Fruit fly (Drosophila melanogaster): ENCODE measurements around the gene CG8128.
A peak's percentile ranks its signal among the peaks of the same experiment; 100 is the strongest.

Gene CG8128

DNA sequence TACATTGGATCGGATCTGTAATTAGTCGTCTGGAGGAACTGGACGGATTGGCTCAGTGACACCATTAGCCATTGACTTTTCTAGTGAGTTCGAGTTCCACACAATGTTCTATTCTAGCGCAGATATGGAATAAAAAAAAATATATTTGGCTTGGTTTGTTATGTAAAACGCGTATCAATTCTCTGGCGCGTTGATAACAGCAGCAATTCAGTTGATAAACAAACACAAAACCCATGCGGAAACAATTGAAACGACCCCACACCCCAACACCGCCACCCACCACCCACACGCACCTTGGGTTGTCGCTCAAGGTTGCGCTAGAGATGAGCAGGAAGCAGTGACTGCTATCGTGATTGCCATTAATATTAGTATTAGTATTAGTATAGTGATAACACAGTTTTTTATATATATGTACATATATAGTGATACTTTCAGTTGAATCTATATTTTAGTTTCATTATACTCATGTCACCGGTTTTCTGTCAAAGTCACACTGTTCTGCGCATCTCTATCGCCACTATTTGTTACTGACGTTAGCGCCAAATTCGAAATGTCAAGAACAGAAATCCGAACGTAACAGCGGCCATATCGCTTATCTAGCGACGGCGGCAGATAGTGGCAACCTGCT, 401 bp downstream of the CG8128 start (continued):
- TF ChIP-seq achi (GFP tag; optimal IDR thresholded peaks at IDR 0.05) = peak; percentile 92
- peak; percentile 67 for TF ChIP-seq fd59A (GFP tag; optimal IDR thresholded peaks at IDR 0.05)
- TF ChIP-seq Eip93F (GFP tag; optimal IDR thresholded peaks at IDR 0.05) = peak; percentile 71
- peak; percentile 88 for TF ChIP-seq CG3919 (GFP tag; optimal IDR thresholded peaks at IDR 0.05)
- TF ChIP-seq pdm3 (GFP tag; optimal IDR thresholded peaks at IDR 0.05) = peak; percentile 79
- TF ChIP-seq CG11762 (GFP tag; optimal IDR thresholded peaks at IDR 0.05; ENCODE audit: insufficient read depth) = peak; percentile 84
- TF ChIP-seq CG6276 (GFP tag; optimal IDR thresholded peaks at IDR 0.05) = peak; percentile 81
- TF ChIP-seq CG15336 (GFP tag; IDR thresholded peaks at IDR 0.05) = peak; percentile 83
- peak; percentile 76 for TF ChIP-seq dac (GFP tag; optimal IDR thresholded peaks at IDR 0.05)
- peak; percentile 86 for TF ChIP-seq CG32006 (GFP tag; optimal IDR thresholded peaks at IDR 0.05)
- peak; percentile 74 for TF ChIP-seq lz (GFP tag; optimal IDR thresholded peaks at IDR 0.05)
- TF ChIP-seq spab (GFP tag; optimal IDR thresholded peaks at IDR 0.05) = peak; percentile 78
- peak; percentile 87 for TF ChIP-seq dsx (GFP tag; optimal IDR thresholded peaks at IDR 0.05; ENCODE audit: poor library complexity, severe bottlenecking)
- peak; percentile 69 for TF ChIP-seq Sox102F (GFP tag; optimal IDR thresholded peaks at IDR 0.05)
- peak; percentile 61 for TF ChIP-seq CG31627 (GFP tag; optimal IDR thresholded peaks at IDR 0.05)
- TF ChIP-seq CG8119 (GFP tag; IDR thresholded peaks at IDR 0.05) = peak; percentile 74
- peak; percentile 67 for TF ChIP-seq Hr4 (GFP tag; optimal IDR thresholded peaks at IDR 0.05)
- peak; percentile 73 for TF ChIP-seq Sox15 (GFP tag; optimal IDR thresholded peaks at IDR 0.05)
- TF ChIP-seq esn (GFP tag; optimal IDR thresholded peaks at IDR 0.05) = peak; percentile 82
- TF ChIP-seq CG8319 (GFP tag; optimal IDR thresholded peaks at IDR 0.05) = peak; percentile 65

dm6 chrX:15701047-15701446, 3.8 kb downstream of the CG8128 start, which contains the start of gene CG9240:
TSS of gene CG9240 (minus strand) at chrX:15701259.
- TF ChIP-seq svp (GFP tag) = peak; percentile 67
- no peak for TF ChIP-seq CG3032 (tag; optimal IDR thresholded peaks at IDR 0.05)

DNA sequence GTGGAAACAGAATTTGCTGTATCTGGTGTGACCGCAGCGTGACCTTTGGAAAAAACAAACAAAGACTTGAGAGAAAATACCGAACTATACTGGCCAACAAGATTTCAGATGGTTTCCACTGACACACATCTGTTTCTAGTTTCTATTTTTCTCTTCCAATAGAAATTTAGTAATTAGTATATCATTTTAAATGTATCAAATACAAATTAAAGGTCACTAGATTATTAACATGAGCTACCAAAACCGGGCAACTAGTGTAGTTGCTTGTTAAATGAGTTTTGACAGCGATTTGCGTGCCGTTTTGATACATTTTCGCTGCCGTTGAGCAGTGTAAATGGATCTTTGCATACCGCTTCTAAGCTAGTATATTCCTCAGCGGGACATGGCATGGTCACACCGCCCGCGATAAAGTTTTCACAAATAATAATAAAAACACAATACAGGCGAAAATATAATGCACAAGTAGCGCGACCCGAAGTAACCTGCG, 6.5 kb downstream of the CG8128 start, which contains the start of the genes Pis and Hap40:
Gene Pis (minus strand): TSS at position 51 of the 487 bp plus-strand sequence.
Gene Hap40 (plus strand): TSS at position 406 of the 487 bp plus-strand sequence.
- peak; percentile 77 for TF ChIP-seq Hr39 (GFP tag; optimal IDR thresholded peaks at IDR 0.05)
- peak; percentile 37 for TF ChIP-seq Lpt (GFP tag; optimal IDR thresholded peaks at IDR 0.05)
- TF ChIP-seq CG3919 (GFP tag; optimal IDR thresholded peaks at IDR 0.05) = peak; percentile 51
- peak; percentile 67 for TF ChIP-seq esn (GFP tag; optimal IDR thresholded peaks at IDR 0.05)
- peak; percentile 61 for TF ChIP-seq topi (GFP tag; optimal IDR thresholded peaks at IDR 0.05)
- TF ChIP-seq CG8632 (GFP tag; optimal IDR thresholded peaks at IDR 0.05) = no peak
- TF ChIP-seq Hr4 (GFP tag; optimal IDR thresholded peaks at IDR 0.05) = peak; percentile 67
- peak; percentile 12; the same call in 1 of the 2 replicates for TF ChIP-seq CG11294 (GFP tag; IDR thresholded peaks at IDR 0.05)
- no peak for TF ChIP-seq Sox102F (GFP tag; optimal IDR thresholded peaks at IDR 0.05)
- TF ChIP-seq fd85E (GFP tag; optimal IDR thresholded peaks at IDR 0.05) = no peak
- TF ChIP-seq CG32006 (GFP tag; optimal IDR thresholded peaks at IDR 0.05) = peak; percentile 79
- TF ChIP-seq CG15336 (GFP tag; IDR thresholded peaks at IDR 0.05) = 0 out of 2 replicates have a peak, but pooled peaks have one; percentile 17
- TF ChIP-seq Smox (GFP tag; optimal IDR thresholded peaks at IDR 0.05) = peak; percentile 70
- peak; percentile 39 for TF ChIP-seq CG6792 (GFP tag; optimal IDR thresholded peaks at IDR 0.05)
- no peak for TF ChIP-seq Hr38 (GFP tag; optimal IDR thresholded peaks at IDR 0.05)
- no peak for TF ChIP-seq CG6276 (GFP tag; optimal IDR thresholded peaks at IDR 0.05)
- TF ChIP-seq CG11902 (GFP tag; optimal IDR thresholded peaks at IDR 0.05) = peak; percentile 63
- TF ChIP-seq achi (GFP tag; optimal IDR thresholded peaks at IDR 0.05) = no peak
- peak; percentile 47 for TF ChIP-seq CG6808 (GFP tag; optimal IDR thresholded peaks at IDR 0.05)
- TF ChIP-seq CG9139 (GFP tag; optimal IDR thresholded peaks at IDR 0.05) = no peak
- no peak for TF ChIP-seq Blimp-1 (GFP tag; optimal IDR thresholded peaks at IDR 0.05)
- no peak for TF ChIP-seq CG16779 (tag; optimal IDR thresholded peaks at IDR 0.05)
- no peak for TF ChIP-seq CG7368 (GFP tag; optimal IDR thresholded peaks at IDR 0.05)
- TF ChIP-seq pdm3 (GFP tag; optimal IDR thresholded peaks at IDR 0.05) = peak; percentile 69
- TF ChIP-seq CG10669 (GFP tag; optimal IDR thresholded peaks at IDR 0.05) = peak; percentile 49
- TF ChIP-seq CG10631 (GFP tag; optimal IDR thresholded peaks at IDR 0.05) = peak; percentile 70
- no peak for TF ChIP-seq eg (GFP tag; IDR thresholded peaks at IDR 0.05)
- TF ChIP-seq fkh (GFP tag; optimal IDR thresholded peaks at IDR 0.05) = peak; percentile 77
- peak; percentile 76 for TF ChIP-seq CG3032 (tag; optimal IDR thresholded peaks at IDR 0.05)
- peak; percentile 15 for TF ChIP-seq Eip93F (GFP tag; optimal IDR thresholded peaks at IDR 0.05)
- peak; percentile 47; the same call in 2 of the 3 replicates for TF ChIP-seq CG8119 (GFP tag; IDR thresholded peaks at IDR 0.05)
- no peak for TF ChIP-seq spab (GFP tag; optimal IDR thresholded peaks at IDR 0.05)
- TF ChIP-seq CG4318 (GFP tag; optimal IDR thresholded peaks at IDR 0.05) = peak; percentile 67
- peak; percentile 60; the same call in 2 of the 3 replicates for TF ChIP-seq CG6163 (GFP tag; IDR thresholded peaks at IDR 0.05)
- peak; percentile 64 for TF ChIP-seq cyc (GFP tag; optimal IDR thresholded peaks at IDR 0.05)
- peak; percentile 94 for TF ChIP-seq svp (GFP tag)
